Fruit fly (Drosophila melanogaster) S2 (cell line): ENCODE results near the gene PolA1.

Experiments used
- CG8478 ChIP-seq: fragments of >200 bp; optimal IDR thresholded peaks from 2 replicates; lab custom pipeline; 2018
- CTCF ChIP-seq, 2 experiments: fragments of >200 bp; optimal IDR thresholded peaks; 2 replicates each; lab custom pipeline; 2018

- TF ChIP-seq CG8478 (lab: Kevin White, UChicago) = no peak
- TF ChIP-seq CTCF (optimal IDR thresholded peaks at IDR 0.05; lab: Kevin White, UChicago) = no peak
Measured at dm6 chr3R:21700458-21700857, 28.9 kb upstream of the PolA1 start.
